Worm (Caenorhabditis elegans) whole organism, L3 larva: ENCODE data around the gene R03E9.2.

ENCODE experiments used
- R02D3.7 ChIP-seq: fragments of 150-350 bp; optimal IDR thresholded peaks from 2 replicates; lab custom pipeline; 2014; ENCODE audit warnings: missing biosample characterization, missing genetic modification characterization
- ZK546.5 ChIP-seq: sonication (generic microtip); optimal IDR thresholded peaks from 2 replicates; lab custom pipeline; 2017; ENCODE audit warnings: missing biosample characterization, missing genetic modification characterization
- aly-2 ChIP-seq: fragments of 150-350 bp; optimal IDR thresholded peaks from 2 replicates; lab custom pipeline; 2014; ENCODE audit warnings: missing biosample characterization, missing genetic modification characterization
- ama-1 ChIP-seq: fragments of 150-350 bp; optimal IDR thresholded peaks from 2 replicates; lab custom pipeline; 2018
- ceh-16 ChIP-seq: sonication (generic microtip); optimal IDR thresholded peaks from 2 replicates; lab custom pipeline; 2017; ENCODE audit warnings: missing biosample characterization, missing genetic modification characterization
- ceh-28 ChIP-seq: fragments of 150-350 bp; optimal IDR thresholded peaks from 2 replicates; lab custom pipeline; 2014; ENCODE audit warnings: missing biosample characterization, missing genetic modification reagents, missing genetic modification characterization
- ceh-82 ChIP-seq: fragments of 150-350 bp; optimal IDR thresholded peaks from 2 replicates; lab custom pipeline; 2014; ENCODE audit warnings: missing biosample characterization, missing genetic modification characterization
- daf-12 ChIP-seq: fragments of 150-350 bp; optimal IDR thresholded peaks from 2 replicates; lab custom pipeline; 2014; ENCODE audit warnings: missing biosample characterization, missing genetic modification reagents, missing genetic modification characterization
- egl-27 ChIP-seq: sonication (generic microtip); optimal IDR thresholded peaks from 4 replicates; lab custom pipeline; 2017; ENCODE audit warnings: missing biosample characterization, missing genetic modification reagents, missing genetic modification characterization
- egl-5 ChIP-seq: fragments of 150-350 bp; optimal IDR thresholded peaks from 2 replicates; lab custom pipeline; 2017; ENCODE audit warnings: missing biosample characterization, missing genetic modification reagents, missing genetic modification characterization, inconsistent platforms
- elt-1 ChIP-seq: fragments of 150-350 bp; optimal IDR thresholded peaks from 2 replicates; lab custom pipeline; 2014; ENCODE audit warnings: missing biosample characterization, missing genetic modification characterization
- elt-2 ChIP-seq: sonication (generic microtip); optimal IDR thresholded peaks from 2 replicates; lab custom pipeline; 2016; ENCODE audit warnings: missing genetic modification reagents, mild to moderate bottlenecking, missing genetic modification characterization, missing compliant biosample characterization
- elt-3 ChIP-seq, 3 experiments: fragments of 150-350 bp in 1 of 3; sonication (generic microtip) in 2 of 3; optimal IDR thresholded peaks; 2 replicates in 2 of 3; 4 replicates in 1 of 3; lab custom pipeline; 2014 to 2017; ENCODE audit warnings: missing biosample characterization in 3 of 3, missing genetic modification characterization in 3 of 3
- eor-1 ChIP-seq, 2 experiments: fragments of 150-350 bp; optimal IDR thresholded peaks; 2 replicates each; lab custom pipeline; 2014 to 2018; ENCODE audit warnings: missing biosample characterization in 2 of 2, missing genetic modification characterization in 2 of 2
- fkh-2 ChIP-seq: fragments of 150-350 bp; optimal IDR thresholded peaks from 2 replicates; lab custom pipeline; 2014; ENCODE audit warnings: missing biosample characterization, missing genetic modification reagents, missing genetic modification characterization
- hmg-11 ChIP-seq: sonication (generic microtip); optimal IDR thresholded peaks from 2 replicates; lab custom pipeline; 2016; ENCODE audit warnings: missing genetic modification characterization, missing compliant biosample characterization
- jun-1 ChIP-seq: fragments of 150-350 bp; optimal IDR thresholded peaks from 2 replicates; lab custom pipeline; 2014; ENCODE audit warnings: missing biosample characterization, missing genetic modification reagents, missing genetic modification characterization
- lin-15B ChIP-seq: fragments of 150-350 bp; optimal IDR thresholded peaks from 2 replicates; lab custom pipeline; 2014; ENCODE audit warnings: missing biosample characterization, missing genetic modification characterization
- lin-39 ChIP-seq: fragments of 150-350 bp; optimal IDR thresholded peaks from 2 replicates; lab custom pipeline; 2018; ENCODE audit warnings: missing biosample characterization, missing genetic modification reagents, missing genetic modification characterization
- lsy-12 ChIP-seq: sonication (generic microtip); optimal IDR thresholded peaks from 2 replicates; lab custom pipeline; 2016; ENCODE audit warnings: mild to moderate bottlenecking, missing genetic modification characterization, missing compliant biosample characterization
- mdl-1 ChIP-seq: fragments of 150-350 bp; optimal IDR thresholded peaks from 2 replicates; lab custom pipeline; 2014; ENCODE audit warnings: missing biosample characterization, missing genetic modification characterization
- mml-1 ChIP-seq: fragments of 150-350 bp; sonication (generic microtip); optimal IDR thresholded peaks from 3 replicates; lab custom pipeline; 2014; ENCODE audit warnings: missing biosample characterization, missing genetic modification characterization
- nfya-1 ChIP-seq: sonication (generic microtip); optimal IDR thresholded peaks from 2 replicates; lab custom pipeline; 2017; ENCODE audit warnings: missing genetic modification characterization, mild to moderate bottlenecking, missing compliant biosample characterization, antibody characterized with exemption, moderate library complexity; ENCODE audit not compliant: insufficient read depth
- nhr-11 ChIP-seq: fragments of 150-350 bp; optimal IDR thresholded peaks from 2 replicates; lab custom pipeline; 2014; ENCODE audit warnings: missing biosample characterization, missing genetic modification characterization
- nhr-12 ChIP-seq: fragments of 150-350 bp; optimal IDR thresholded peaks from 2 replicates; lab custom pipeline; 2014; ENCODE audit warnings: missing biosample characterization, missing genetic modification characterization
- nhr-23 ChIP-seq: fragments of 150-350 bp; optimal IDR thresholded peaks from 2 replicates; lab custom pipeline; 2014; ENCODE audit warnings: missing biosample characterization, missing genetic modification reagents, missing genetic modification characterization
- nhr-237 ChIP-seq: fragments of 150-350 bp; optimal IDR thresholded peaks from 2 replicates; lab custom pipeline; 2014; ENCODE audit warnings: missing biosample characterization, missing genetic modification characterization
- nhr-25 ChIP-seq: sonication (generic microtip); optimal IDR thresholded peaks from 2 replicates; lab custom pipeline; 2017; ENCODE audit warnings: missing biosample characterization, missing genetic modification characterization
- nhr-28 ChIP-seq: fragments of 150-350 bp; optimal IDR thresholded peaks from 2 replicates; lab custom pipeline; 2014; ENCODE audit warnings: missing biosample characterization, missing genetic modification characterization
- nhr-43 ChIP-seq: sonication (generic microtip); optimal IDR thresholded peaks from 2 replicates; lab custom pipeline; 2016; ENCODE audit warnings: mild to moderate bottlenecking, missing genetic modification characterization, missing compliant biosample characterization; ENCODE audit not compliant: poor library complexity, severe bottlenecking
- nhr-76 ChIP-seq: fragments of 150-350 bp; sonication (generic microtip); optimal IDR thresholded peaks from 5 replicates; lab custom pipeline; 2014; ENCODE audit warnings: missing biosample characterization, missing genetic modification characterization
- nhr-77 ChIP-seq: fragments of 150-350 bp; optimal IDR thresholded peaks from 2 replicates; lab custom pipeline; 2014; ENCODE audit warnings: missing biosample characterization, missing genetic modification characterization
- pha-4 ChIP-seq: fragments of 150-350 bp; optimal IDR thresholded peaks from 2 replicates; lab custom pipeline; 2014; ENCODE audit warnings: missing biosample characterization, missing genetic modification reagents, missing genetic modification characterization
- pqm-1 ChIP-seq: fragments of 150-350 bp; optimal IDR thresholded peaks from 2 replicates; lab custom pipeline; 2017; ENCODE audit warnings: missing biosample characterization, missing genetic modification characterization, inconsistent platforms
- sea-2 ChIP-seq: fragments of 150-350 bp; sonication (generic microtip); optimal IDR thresholded peaks from 4 replicates; lab custom pipeline; 2014; ENCODE audit warnings: missing biosample characterization, missing genetic modification reagents, missing genetic modification characterization
- skn-1 ChIP-seq: fragments of 150-350 bp; optimal IDR thresholded peaks from 2 replicates; lab custom pipeline; 2014; ENCODE audit warnings: missing biosample characterization, missing genetic modification characterization
- snpc-4 ChIP-seq: fragments of 150-350 bp; optimal IDR thresholded peaks from 2 replicates; lab custom pipeline; 2014; ENCODE audit warnings: missing biosample characterization, missing genetic modification characterization
- tbx-2 ChIP-seq: sonication (generic microtip); optimal IDR thresholded peaks from 2 replicates; lab custom pipeline; 2016; ENCODE audit warnings: mild to moderate bottlenecking, missing genetic modification characterization, missing compliant biosample characterization
- unc-39 ChIP-seq: sonication (generic microtip); optimal IDR thresholded peaks from 4 replicates; lab custom pipeline; 2017; ENCODE audit warnings: missing biosample characterization, missing genetic modification characterization
- unc-62 ChIP-seq: fragments of 150-350 bp; sonication (generic microtip); optimal IDR thresholded peaks from 4 replicates; lab custom pipeline; 2014; ENCODE audit warnings: missing biosample characterization, missing genetic modification reagents, missing genetic modification characterization
- zag-1 ChIP-seq: fragments of 150-350 bp; optimal IDR thresholded peaks from 2 replicates; lab custom pipeline; 2014; ENCODE audit warnings: missing biosample characterization, missing genetic modification characterization
- ztf-11 ChIP-seq: fragments of 150-350 bp; optimal IDR thresholded peaks from 2 replicates; lab custom pipeline; 2014; ENCODE audit warnings: missing biosample characterization, missing genetic modification characterization
- ztf-4 ChIP-seq: fragments of 150-350 bp; optimal IDR thresholded peaks from 2 replicates; lab custom pipeline; 2014; ENCODE audit warnings: missing biosample characterization, missing genetic modification characterization

R03E9.2 gene

ce11 chrX:6750145-6750544 lies 17.0 kb upstream of the R03E9.2 start (continued):
- TF ChIP-seq nhr-28 (tag; lab: Kevin White, UChicago) (no peak), ztf-4 (tag; lab: Kevin White, UChicago) (no peak), mml-1 (tag; lab: Kevin White, UChicago) (peak; percentile 97), tbx-2 (peak; percentile 77), R02D3.7 (no peak), lin-39 (peak; percentile 72), hmg-11 (tag; lab: Kevin White, UChicago) (peak; percentile 68), ama-1 (peak; percentile 70), nfya-1 (tag; lab: Kevin White, UChicago) (peak; percentile 75), unc-39 (tag; lab: Kevin White, UChicago) (no peak), snpc-4 (peak; percentile 31), nhr-77 (tag; lab: Kevin White, UChicago) (no peak), egl-27 (peak; percentile 84), lin-15B (tag; lab: Kevin White, UChicago) (no peak), ceh-82 (tag; lab: Kevin White, UChicago) (no peak)

DNA sequence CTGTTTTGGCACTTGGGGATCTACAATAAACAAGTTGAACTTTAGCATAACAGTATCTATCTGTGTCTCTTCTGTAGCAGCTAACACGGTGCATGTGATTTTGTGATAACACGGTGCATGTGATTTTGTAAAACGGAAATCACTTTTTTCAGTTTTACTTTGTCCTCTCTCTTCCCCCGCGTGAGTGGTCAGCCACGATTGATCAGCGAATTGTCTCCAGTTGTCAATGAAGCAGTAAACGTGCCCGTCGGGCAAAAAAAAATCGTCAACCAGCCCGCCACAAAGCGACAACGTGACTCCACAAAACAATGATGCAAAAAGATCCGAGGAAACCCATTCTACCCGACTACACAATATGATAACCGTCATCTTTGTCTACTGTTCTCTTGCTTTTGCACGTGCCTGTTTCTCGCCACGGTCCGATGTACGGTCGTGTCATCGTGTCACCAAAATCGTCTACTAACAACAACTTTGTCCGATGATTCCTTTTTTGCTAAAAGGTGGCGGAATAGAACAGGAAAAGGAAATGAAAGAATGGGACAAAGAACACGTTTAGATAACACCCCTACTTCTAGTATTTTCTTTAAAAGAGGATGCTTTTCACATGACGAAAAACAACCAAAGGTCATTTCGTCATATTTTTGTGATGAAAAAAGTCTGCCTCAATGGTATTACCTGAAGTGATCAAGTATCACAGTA lies 16.2 kb upstream of the R03E9.2 start:
- TF ChIP-seq lsy-12 (tag; lab: Kevin White, UChicago) (peak; percentile 60), elt-2 (tag; lab: Kevin White, UChicago) (peak; percentile 91), sea-2 (no peak), zag-1 (tag; lab: Kevin White, UChicago) (no peak), R02D3.7 (no peak), nfya-1 (tag; lab: Kevin White, UChicago) (peak; percentile 65), tbx-2 (peak; percentile 75), ama-1 (no peak), elt-1 (no peak), nhr-11 (tag; lab: Kevin White, UChicago) (no peak), eor-1 (tag; optimal IDR thresholded peaks at IDR 0.05; lab: Kevin White, UChicago) (peak in 1 of 2 experiments; percentile 8), nhr-12 (tag; lab: Kevin White, UChicago) (no peak), mml-1 (tag; lab: Kevin White, UChicago) (peak; percentile 42), nhr-43 (tag; lab: Kevin White, UChicago) (peak; percentile 93), egl-27 (no peak), pha-4 (peak; percentile 61), nhr-25 (peak; percentile 74), elt-3 (tag; optimal IDR thresholded peaks at IDR 0.05; lab: Kevin White, UChicago) (peak in 2 of 3 experiments; percentile 16 to 88), nhr-23 (tag; lab: Kevin White, UChicago) (peak; percentile 95), ceh-28 (no peak), ceh-16 (tag; lab: Kevin White, UChicago) (no peak), unc-39 (tag; lab: Kevin White, UChicago) (no peak), pqm-1 (tag; lab: Kevin White, UChicago) (peak; percentile 27), ZK546.5 (tag; lab: Kevin White, UChicago) (no peak), ztf-4 (tag; lab: Kevin White, UChicago) (peak; percentile 82), unc-62 (GFP tag; lab: Kevin White, UChicago) (peak; percentile 53), nhr-237 (tag; lab: Kevin White, UChicago) (no peak), jun-1 (tag; lab: Kevin White, UChicago) (peak; percentile 69), ztf-11 (tag; lab: Kevin White, UChicago) (no peak), nhr-76 (tag; lab: Kevin White, UChicago) (no peak), aly-2 (tag; lab: Kevin White, UChicago) (no peak), lin-15B (tag; lab: Kevin White, UChicago) (no peak), mdl-1 (tag; lab: Kevin White, UChicago) (peak; percentile 96), nhr-28 (tag; lab: Kevin White, UChicago) (peak; percentile 67)

DNA sequence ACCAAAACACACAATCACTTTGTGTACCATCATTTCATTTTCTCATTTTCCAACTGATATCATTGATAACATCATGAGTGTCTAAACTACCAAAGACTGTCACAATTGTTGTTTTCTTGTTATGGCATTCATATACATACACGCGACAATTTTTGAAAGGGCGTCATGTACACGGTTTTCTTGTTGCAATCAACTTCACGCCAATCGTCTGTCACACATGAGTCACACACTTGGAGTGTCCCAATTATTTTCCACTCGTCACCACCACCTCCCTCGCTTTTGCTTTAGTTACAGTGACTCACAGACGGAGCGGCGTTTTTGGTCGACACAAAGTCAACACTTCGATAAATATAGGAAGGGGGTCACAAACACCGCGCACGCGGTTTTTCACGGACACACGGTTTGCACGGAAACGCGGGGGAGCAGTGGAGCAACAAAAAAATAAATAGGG lies 14.8 kb upstream of the R03E9.2 start:
- TF ChIP-seq daf-12 (tag; lab: Kevin White, UChicago) (no peak), elt-3 (tag; optimal IDR thresholded peaks at IDR 0.05; lab: Kevin White, UChicago) (peak in 1 of 3 experiments; percentile 14), ZK546.5 (tag; lab: Kevin White, UChicago) (no peak), nhr-11 (tag; lab: Kevin White, UChicago) (no peak), lin-15B (tag; lab: Kevin White, UChicago) (no peak), fkh-2 (tag; lab: Kevin White, UChicago) (no peak), elt-1 (no peak), nhr-43 (tag; lab: Kevin White, UChicago) (peak; percentile 35), mdl-1 (tag; lab: Kevin White, UChicago) (peak; percentile 83), egl-5 (no peak), mml-1 (tag; lab: Kevin White, UChicago) (no peak), nhr-77 (tag; lab: Kevin White, UChicago) (no peak), unc-62 (GFP tag; lab: Kevin White, UChicago) (no peak), ceh-28 (no peak), snpc-4 (no peak), R02D3.7 (no peak), elt-2 (tag; lab: Kevin White, UChicago) (peak; percentile 78), sea-2 (no peak), egl-27 (no peak), jun-1 (tag; lab: Kevin White, UChicago) (peak; percentile 86), ztf-4 (tag; lab: Kevin White, UChicago) (no peak), unc-39 (tag; lab: Kevin White, UChicago) (no peak), nhr-23 (tag; lab: Kevin White, UChicago) (peak; percentile 68), nhr-76 (tag; lab: Kevin White, UChicago) (no peak), nhr-25 (peak; percentile 34), eor-1 (tag; optimal IDR thresholded peaks at IDR 0.05; lab: Kevin White, UChicago) (no peak), nhr-12 (tag; lab: Kevin White, UChicago) (no peak), aly-2 (tag; lab: Kevin White, UChicago) (no peak), lsy-12 (tag; lab: Kevin White, UChicago) (no peak), ztf-11 (tag; lab: Kevin White, UChicago) (no peak), skn-1 (tag; lab: Kevin White, UChicago) (peak; percentile 21), pqm-1 (tag; lab: Kevin White, UChicago) (peak; percentile 95)
